Worm (Caenorhabditis elegans) whole organism, late embryonic: ENCODE data around the gene Y11D7A.5.
"Not testable (repeated sequence)": the region's sequence is repeated elsewhere in the genome, so short reads cannot be mapped to it uniquely, and the experiment has no call there.

Source experiments
- C38D4.7 ChIP-seq: fragments of 200-800 bp; sonication (Bioruptor generic); optimal IDR thresholded peaks from 2 replicates; lab custom pipeline; 2018; ENCODE audit warnings: mild to moderate bottlenecking, missing genetic modification characterization, moderate library complexity, missing compliant biosample characterization
- T23F11.4 ChIP-seq: fragments of 200-800 bp; sonication (Bioruptor generic); optimal IDR thresholded peaks from 2 replicates; lab custom pipeline; 2018; ENCODE audit warnings: mild to moderate bottlenecking, missing genetic modification characterization, missing compliant biosample characterization
- ceh-14 ChIP-seq: sonication (generic microtip); optimal IDR thresholded peaks from 2 replicates; lab custom pipeline; 2016; ENCODE audit warnings: missing genotype, missing genetic modification characterization, missing compliant biosample characterization
- elt-2 ChIP-seq: sonication (generic microtip); optimal IDR thresholded peaks from 2 replicates; lab custom pipeline; 2016; ENCODE audit warnings: missing genetic modification reagents, missing genetic modification characterization, missing compliant biosample characterization
- madf-2 ChIP-seq: sonication (generic microtip); optimal IDR thresholded peaks from 2 replicates; lab custom pipeline; 2017; ENCODE audit warnings: missing genetic modification characterization, missing compliant biosample characterization
- pat-9 ChIP-seq: fragments of 200-800 bp; sonication (Bioruptor generic); optimal IDR thresholded peaks from 2 replicates; lab custom pipeline; 2018; ENCODE audit warnings: mild to moderate bottlenecking, missing genetic modification characterization, moderate library complexity, missing compliant biosample characterization
- pax-1 ChIP-seq: fragments of 150-350 bp; optimal IDR thresholded peaks from 2 replicates; lab custom pipeline; 2014; ENCODE audit warnings: missing biosample characterization, missing genetic modification characterization
- rnt-1 ChIP-seq: sonication (generic microtip); optimal IDR thresholded peaks from 2 replicates; lab custom pipeline; 2016; ENCODE audit warnings: missing genetic modification characterization, missing compliant biosample characterization
- sdc-2 ChIP-seq: sonication (generic microtip); optimal IDR thresholded peaks from 2 replicates; lab custom pipeline; 2016; ENCODE audit warnings: missing genotype, missing genetic modification characterization, missing compliant biosample characterization
- tbx-2 ChIP-seq: sonication (generic microtip); optimal IDR thresholded peaks from 2 replicates; lab custom pipeline; 2016; ENCODE audit warnings: missing genetic modification characterization, missing compliant biosample characterization
- ztf-16 ChIP-seq: sonication (generic microtip); optimal IDR thresholded peaks from 2 replicates; lab custom pipeline; 2017; ENCODE audit warnings: missing genetic modification characterization, missing compliant biosample characterization

Gene Y11D7A.5

ce11 chrIV:9196755-9197154 lies 48.6 kb downstream of the Y11D7A.5 start (continued):
- TF ChIP-seq tbx-2 (tag; lab: Kevin White, UChicago) (peak; percentile 34), pat-9 (tag; lab: Kevin White, UChicago) (no peak), sdc-2 (tag; lab: Kevin White, UChicago) (peak; percentile 11), pax-1 (no peak), ztf-16 (tag; lab: Kevin White, UChicago) (no peak), ceh-14 (tag; lab: Kevin White, UChicago) (peak; percentile 34), C38D4.7 (GFP tag; lab: Kevin White, UChicago) (no peak), madf-2 (no peak)

DNA sequence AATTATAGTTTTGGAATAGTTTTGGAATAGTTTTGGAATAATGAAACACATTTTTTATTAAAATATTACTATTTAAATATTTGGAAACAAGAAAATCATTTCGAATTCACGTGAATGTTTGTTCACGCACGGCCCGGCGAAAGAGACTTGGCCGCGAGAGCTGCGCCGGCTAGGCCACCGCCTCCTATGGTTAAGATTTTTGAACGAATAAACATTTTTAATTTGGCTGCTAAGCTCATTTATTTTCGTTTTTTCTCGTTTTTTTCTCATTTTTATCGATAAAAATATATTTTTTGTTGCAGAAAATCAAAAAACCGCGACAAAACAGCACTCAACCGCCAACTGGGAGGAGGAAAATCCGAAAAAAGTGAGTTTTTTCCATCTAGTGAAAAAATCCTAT lies 50.8 kb downstream of the Y11D7A.5 start, which contains the start of gene C46C2.7:
Gene C46C2.7 (plus strand): TSS at position 301 of the 400 bp plus-strand sequence.
- not testable (repeated sequence) for TF ChIP-seq T23F11.4 (GFP tag; lab: Kevin White, UChicago); rnt-1 (tag; lab: Kevin White, UChicago); elt-2
